Worm (Caenorhabditis elegans): ENCODE results near the gene rheb-1.

rheb-1 gene

ce11 chrIII:9467857-9468256, 12.0 kb upstream of the rheb-1 start, which contains the start of gene tag-342:
Gene tag-342 (plus strand): TSS chrIII:9468157.
- no peak for TF ChIP-seq gei-17 (GFP tag; optimal IDR thresholded peaks at IDR 0.05)
- TF ChIP-seq hmg-20 (GFP tag; IDR thresholded peaks at IDR 0.05), result no peak
- no peak for TF ChIP-seq ztf-22 (GFP tag; optimal IDR thresholded peaks at IDR 0.05)
- no peak for TF ChIP-seq B0019.2 (GFP tag; conservative IDR thresholded peaks at IDR 0.05)
- no peak for TF ChIP-seq hrde-1 (tag; optimal IDR thresholded peaks at IDR 0.05; ENCODE audit: borderline replicate concordance)
- no peak for TF ChIP-seq ceh-91 (GFP tag; IDR thresholded peaks at IDR 0.05)
- TF ChIP-seq egl-44 (GFP tag; IDR thresholded peaks at IDR 0.05), result no peak
- TF ChIP-seq madf-10 (tag; optimal IDR thresholded peaks at IDR 0.05), result no peak
- no peak for TF ChIP-seq ztf-6 (GFP tag; IDR thresholded peaks at IDR 0.05)
- no peak for TF ChIP-seq ztf-3 (GFP tag; optimal IDR thresholded peaks at IDR 0.05)

ce11 chrIII:9467095-9467494, 11.3 kb upstream of the rheb-1 start, which contains the start of gene baf-1:
Gene baf-1 (plus strand): TSS chrIII:9467464.
- TF ChIP-seq lsl-1 (GFP tag; optimal IDR thresholded peaks at IDR 0.05), result peak; percentile 44
- no peak for TF ChIP-seq snpc-1.1 (tag; optimal IDR thresholded peaks at IDR 0.05; ENCODE audit: insufficient read depth)
- peak; percentile 50 for TF ChIP-seq tbp1 (GFP tag; optimal IDR thresholded peaks at IDR 0.05)
- TF ChIP-seq D2030.7 (GFP tag; IDR thresholded peaks at IDR 0.05), result peak; percentile 27; the same call in 1 of the 2 replicates
- peak; percentile 37 for TF ChIP-seq fkh-3 (tag; optimal IDR thresholded peaks at IDR 0.05)
- no peak for TF ChIP-seq nfya-1 (tag; optimal IDR thresholded peaks at IDR 0.05; ENCODE audit: borderline replicate concordance, insufficient read depth)
- TF ChIP-seq cebp-1 (GFP tag; IDR thresholded peaks at IDR 0.05), result peak; percentile 21; the same call in 1 of the 2 replicates
- TF ChIP-seq cebp-1 (tag; optimal IDR thresholded peaks at IDR 0.05), result peak; percentile 92
- no peak for TF ChIP-seq hrde-1 (tag; optimal IDR thresholded peaks at IDR 0.05; ENCODE audit: borderline replicate concordance)
- TF ChIP-seq rcor-1 (GFP tag; IDR thresholded peaks at IDR 0.05), result no peak
- peak; percentile 40 for TF ChIP-seq nhr-80 (tag; optimal IDR thresholded peaks at IDR 0.05)
- TF ChIP-seq atf-7 (tag; optimal IDR thresholded peaks at IDR 0.05), result peak; percentile 10
- peak; percentile 41; the same call in 1 of the 2 replicates for TF ChIP-seq hsf-1 (GFP tag; IDR thresholded peaks at IDR 0.05)
- TF ChIP-seq tlf-1 (GFP tag; optimal IDR thresholded peaks at IDR 0.05), result peak; percentile 7
- TF ChIP-seq C06A6.2 (GFP tag; conservative IDR thresholded peaks at IDR 0.05), result no peak
- no peak for TF ChIP-seq nhr-27 (tag; optimal IDR thresholded peaks at IDR 0.05)
- TF ChIP-seq hmg-1.2 (GFP tag; IDR thresholded peaks at IDR 0.05), result peak; percentile 97
- 0 out of 2 replicates have a peak, but pooled peaks have one; percentile 16 for TF ChIP-seq pbrm-1 (GFP tag; IDR thresholded peaks at IDR 0.05)
- peak in 1 of 3 experiments; percentile 51 for TF ChIP-seq lin-35 (GFP tag; optimal IDR thresholded peaks at IDR 0.05)
- TF ChIP-seq madf-6 (GFP tag; IDR thresholded peaks at IDR 0.05), result peak; percentile 65
- TF ChIP-seq attf-5 (GFP tag; optimal IDR thresholded peaks at IDR 0.05), result peak; percentile 81
- no peak for TF ChIP-seq somi-1 (GFP tag; optimal IDR thresholded peaks at IDR 0.05)
- TF ChIP-seq efl-1 (GFP tag; optimal IDR thresholded peaks at IDR 0.05), result peak; percentile 20
- TF ChIP-seq snpc-4 (GFP tag; optimal IDR thresholded peaks at IDR 0.05), result no peak
- peak in 2 of 4 experiments; percentile 38 to 41 for TF ChIP-seq snpc-4 (tag; optimal IDR thresholded peaks at IDR 0.05)
- 0 out of 2 replicates have a peak, but pooled peaks have one; percentile 37 for TF ChIP-seq B0336.3 (GFP tag; IDR thresholded peaks at IDR 0.05)
- TF ChIP-seq egl-18 (GFP tag; IDR thresholded peaks at IDR 0.05), result no peak
- TF ChIP-seq F49E8.2 (tag; optimal IDR thresholded peaks at IDR 0.05; ENCODE audit: insufficient read depth), result peak; percentile 20
- no peak for TF ChIP-seq Y67H2A.10 (GFP tag; conservative IDR thresholded peaks at IDR 0.05)
- TF ChIP-seq ccch-3 (GFP tag; optimal IDR thresholded peaks at IDR 0.05), result no peak
- peak; percentile 15 for TF ChIP-seq snpc-1.3 (tag; optimal IDR thresholded peaks at IDR 0.05; ENCODE audit: insufficient read depth)
- no peak for TF ChIP-seq ceh-58 (GFP tag; IDR thresholded peaks at IDR 0.05)
- TF ChIP-seq F10E7.11 (tag; optimal IDR thresholded peaks at IDR 0.05), result no peak
- TF ChIP-seq dox-1 (GFP tag; IDR thresholded peaks at IDR 0.05), result peak; percentile 76
- no peak for TF ChIP-seq madf-10 (tag; optimal IDR thresholded peaks at IDR 0.05)
- TF ChIP-seq B0019.2 (GFP tag; conservative IDR thresholded peaks at IDR 0.05), result no peak
- peak; percentile 33 for TF ChIP-seq ztf-18 (tag; optimal IDR thresholded peaks at IDR 0.05)
- peak; percentile 11 for TF ChIP-seq snpc-3.4 (tag; optimal IDR thresholded peaks at IDR 0.05)
- TF ChIP-seq let-526 (GFP tag; IDR thresholded peaks at IDR 0.05), result no peak
